Worm (Caenorhabditis elegans) whole organism, mixed stage, embryonic: ENCODE measurements around the gene F16B4.5.

Source experiments
- blmp-1 ChIP-seq: fragments of 150-350 bp; optimal IDR thresholded peaks from 2 replicates; lab custom pipeline; 2014; ENCODE audit warnings: missing biosample characterization, missing genetic modification characterization
- cnd-1 ChIP-seq: fragments of 200-800 bp; sonication (Bioruptor generic); optimal IDR thresholded peaks from 2 replicates; lab custom pipeline; 2018; ENCODE audit warnings: mild to moderate bottlenecking, missing genetic modification characterization, missing compliant biosample characterization
- elt-1 ChIP-seq: sonication (generic microtip); optimal IDR thresholded peaks from 2 replicates; lab custom pipeline; 2017; ENCODE audit warnings: missing genetic modification characterization, mild to moderate bottlenecking, missing compliant biosample characterization, antibody characterized with exemption, moderate library complexity, borderline replicate concordance; ENCODE audit not compliant: insufficient read depth
- elt-3 ChIP-seq: fragments of 150-350 bp; optimal IDR thresholded peaks from 2 replicates; lab custom pipeline; 2014; ENCODE audit warnings: missing biosample characterization, missing genetic modification characterization
- lsy-2 ChIP-seq: fragments of 150-350 bp; optimal IDR thresholded peaks from 2 replicates; lab custom pipeline; 2014; ENCODE audit warnings: missing biosample characterization, missing genetic modification characterization
- mep-1 ChIP-seq: fragments of 150-350 bp; optimal IDR thresholded peaks from 2 replicates; lab custom pipeline; 2017; ENCODE audit warnings: missing biosample characterization, missing genetic modification reagents, missing genetic modification characterization, inconsistent platforms
- nhr-12 ChIP-seq: fragments of 150-350 bp; optimal IDR thresholded peaks from 2 replicates; lab custom pipeline; 2014; ENCODE audit warnings: missing biosample characterization, missing genetic modification characterization
- nhr-76 ChIP-seq: sonication (generic microtip); optimal IDR thresholded peaks from 2 replicates; lab custom pipeline; 2017; ENCODE audit warnings: missing biosample characterization, missing genetic modification characterization
- pha-4 ChIP-seq: fragments of 150-350 bp; optimal IDR thresholded peaks from 2 replicates; lab custom pipeline; 2018; ENCODE audit warnings: missing biosample characterization, missing genetic modification reagents, missing genetic modification characterization
- unc-62 ChIP-seq: fragments of 150-350 bp; optimal IDR thresholded peaks from 2 replicates; lab custom pipeline; 2014; ENCODE audit warnings: missing biosample characterization, missing genetic modification reagents, missing genetic modification characterization

DNA sequence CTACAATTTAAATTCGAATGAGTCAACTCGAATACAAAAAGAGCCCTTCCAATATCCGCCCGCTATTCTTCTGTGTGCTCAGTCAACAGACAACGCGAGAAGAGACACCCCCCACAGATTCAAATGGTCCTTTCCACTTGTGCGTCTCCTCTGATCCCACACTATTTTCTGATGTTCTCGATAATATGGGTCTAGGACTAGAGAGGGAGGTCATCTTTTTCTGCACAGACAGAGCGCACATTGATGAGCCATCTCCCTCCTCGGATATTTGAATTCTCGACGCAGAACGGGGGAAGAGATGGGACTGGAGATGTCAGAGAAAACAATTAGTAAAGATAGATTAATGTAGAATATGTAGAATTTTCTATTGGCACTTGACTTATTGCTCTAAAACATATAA lies 17.5 kb upstream of the F16B4.5 start:
- peak; percentile 54 for TF ChIP-seq cnd-1 (tag; lab: Kevin White, UChicago)
- TF ChIP-seq nhr-12, result no peak
- peak; percentile 39 for TF ChIP-seq elt-1 (tag; lab: Kevin White, UChicago)
- TF ChIP-seq elt-3, result no peak
- TF ChIP-seq pha-4 (tag; lab: Kevin White, UChicago), result no peak
- no peak for TF ChIP-seq lsy-2 (tag; lab: Kevin White, UChicago)
- TF ChIP-seq mep-1, result peak; percentile 56
- TF ChIP-seq unc-62 (GFP tag; lab: Kevin White, UChicago), result peak; percentile 68
- no peak for TF ChIP-seq blmp-1 (tag; lab: Kevin White, UChicago)
- TF ChIP-seq nhr-76 (tag; lab: Kevin White, UChicago), result no peak
